Fruit fly (Drosophila melanogaster) whole organism, embryonic: ENCODE data around the gene Hr4.

ENCODE experiments used
- BEAF-32 ChIP-seq: fragments of 200-800 bp; sonication (Bioruptor generic); optimal IDR thresholded peaks from 3 replicates; lab custom pipeline; 2017; ENCODE audit warnings: missing biosample characterization, missing genetic modification characterization, mild to moderate bottlenecking, moderate library complexity, missing genetic modification reagents
- CG10209 ChIP-seq: fragments of 200-800 bp; sonication (Bioruptor generic); optimal IDR thresholded peaks from 3 replicates; lab custom pipeline; 2017; ENCODE audit warnings: missing biosample characterization, mild to moderate bottlenecking, missing genetic modification characterization, missing genetic modification reagents
- CG10321 ChIP-seq: fragments of 200-800 bp; sonication (Bioruptor generic); IDR thresholded peaks from 2 replicates; pipeline ENCODE4 v1.3.6; 2022; ENCODE audit warnings: missing biosample characterization, missing genetic modification characterization
- CG13287 ChIP-seq: fragments of 200-800 bp; sonication (Bioruptor generic); IDR thresholded peaks from 2 replicates; pipeline ENCODE4 v1.3.6; 2022; ENCODE audit warnings: missing biosample characterization, missing genetic modification characterization; ENCODE audit not compliant: partially characterized antibody
- CG14014 ChIP-seq: fragments of 200-800 bp; sonication (Bioruptor generic); IDR thresholded peaks from 2 replicates; pipeline ENCODE4 v1.3.6; 2022; ENCODE audit warnings: missing biosample characterization, missing genetic modification characterization
- CG15696 ChIP-seq: fragments of 200-800 bp; sonication (Bioruptor generic); optimal IDR thresholded peaks from 2 replicates; lab custom pipeline; 2019; ENCODE audit warnings: missing biosample characterization, mild to moderate bottlenecking, missing genetic modification characterization, moderate library complexity
- CG1603 ChIP-seq: fragments of 200-800 bp; sonication (Bioruptor generic); optimal IDR thresholded peaks from 2 replicates; lab custom pipeline; 2019; ENCODE audit warnings: missing biosample characterization, mild to moderate bottlenecking, missing genetic modification characterization, moderate library complexity
- CG17829 ChIP-seq: fragments of 200-800 bp; optimal IDR thresholded peaks from 2 replicates; lab custom pipeline; 2019; ENCODE audit warnings: missing biosample characterization, mild to moderate bottlenecking, missing genetic modification characterization, moderate library complexity
- CG31224 ChIP-seq: fragments of 200-800 bp; sonication (Bioruptor generic); IDR thresholded peaks from 2 replicates; pipeline ENCODE4 v1.3.6; 2022; ENCODE audit warnings: missing biosample characterization, missing genetic modification characterization
- CG31441 ChIP-seq: fragments of 200-800 bp; sonication (Bioruptor generic); IDR thresholded peaks from 2 replicates; pipeline ENCODE4 v1.3.6; 2022; ENCODE audit warnings: missing biosample characterization, missing genetic modification characterization
- CG3163 ChIP-seq: fragments of 200-800 bp; sonication (Bioruptor generic); optimal IDR thresholded peaks from 3 replicates; lab custom pipeline; 2016; ENCODE audit warnings: missing biosample characterization, missing genetic modification characterization
- CG4360 ChIP-seq: fragments of 200-800 bp; sonication (Bioruptor generic); IDR thresholded peaks from 2 replicates; pipeline ENCODE4 v1.3.6; 2022; ENCODE audit warnings: missing biosample characterization, missing genetic modification characterization
- CG4424 ChIP-seq: fragments of 200-800 bp; sonication (Bioruptor generic); optimal IDR thresholded peaks from 3 replicates; lab custom pipeline; 2016; ENCODE audit warnings: missing biosample characterization, missing genetic modification characterization
- CG6272 ChIP-seq: fragments of 200-800 bp; sonication (Bioruptor generic); IDR thresholded peaks from 2 replicates; pipeline ENCODE4 v1.3.6; 2022; ENCODE audit warnings: missing biosample characterization, missing genetic modification characterization
- CG6654 ChIP-seq: fragments of 200-800 bp; sonication (Bioruptor generic); optimal IDR thresholded peaks from 2 replicates; lab custom pipeline; 2017; ENCODE audit warnings: missing biosample characterization, mild to moderate bottlenecking, missing genetic modification characterization
- CG6791 ChIP-seq: fragments of 200-800 bp; sonication (Bioruptor generic); IDR thresholded peaks from 3 replicates; pipeline ENCODE4 v1.3.6; 2022; ENCODE audit warnings: missing biosample characterization, missing genetic modification characterization; ENCODE audit not compliant: partially characterized antibody
- CG6813 ChIP-seq: fragments of 200-800 bp; sonication (Bioruptor generic); optimal IDR thresholded peaks from 2 replicates; lab custom pipeline; 2017; ENCODE audit warnings: missing biosample characterization, missing genetic modification characterization, mild to moderate bottlenecking, moderate library complexity, missing genetic modification reagents
- CG7271 ChIP-seq: fragments of 200-800 bp; sonication (Bioruptor generic); optimal IDR thresholded peaks from 2 replicates; lab custom pipeline; 2018; ENCODE audit warnings: missing biosample characterization, mild to moderate bottlenecking, missing genetic modification characterization, moderate library complexity
- CG7987 ChIP-seq: fragments of 200-800 bp; sonication (Bioruptor generic); optimal IDR thresholded peaks from 2 replicates; lab custom pipeline; 2018; ENCODE audit warnings: missing biosample characterization, mild to moderate bottlenecking, missing genetic modification characterization, moderate library complexity
- CG8765 ChIP-seq: fragments of 200-800 bp; sonication (Bioruptor generic); IDR thresholded peaks from 2 replicates; pipeline ENCODE4 v1.3.6; 2022; ENCODE audit warnings: missing biosample characterization, missing genetic modification characterization
- CoRest ChIP-seq: fragments of 200-800 bp; sonication (Bioruptor generic); optimal IDR thresholded peaks from 3 replicates; lab custom pipeline; 2018; ENCODE audit warnings: missing biosample characterization, mild to moderate bottlenecking, missing genetic modification characterization, moderate library complexity
- Meics ChIP-seq: fragments of 200-800 bp; sonication (Bioruptor generic); optimal IDR thresholded peaks from 2 replicates; lab custom pipeline; 2017; ENCODE audit warnings: missing biosample characterization, mild to moderate bottlenecking, missing genetic modification characterization
- Opbp ChIP-seq: fragments of 200-800 bp; sonication (Bioruptor generic); IDR thresholded peaks from 3 replicates; pipeline ENCODE4 v1.3.6; 2022; ENCODE audit warnings: missing biosample characterization, missing genetic modification characterization; ENCODE audit not compliant: partially characterized antibody
- Ravus ChIP-seq: fragments of 200-800 bp; sonication (Bioruptor generic); IDR thresholded peaks from 2 replicates; pipeline ENCODE4 v1.3.6; 2022; ENCODE audit warnings: missing biosample characterization, missing genetic modification characterization
- Rx ChIP-seq: fragments of 200-800 bp; sonication (Bioruptor generic); IDR thresholded peaks from 2 replicates; pipeline ENCODE4 v1.3.6; 2022; ENCODE audit warnings: missing biosample characterization, missing genetic modification characterization
- Scr ChIP-seq: fragments of 200-800 bp; sonication (Bioruptor generic); IDR thresholded peaks from 2 replicates; pipeline ENCODE4 v1.3.6; 2022; ENCODE audit warnings: missing biosample characterization, missing genetic modification characterization; ENCODE audit not compliant: partially characterized antibody
- Sox100B ChIP-seq: fragments of 200-800 bp; sonication (Bioruptor generic); optimal IDR thresholded peaks from 3 replicates; lab custom pipeline; 2018; ENCODE audit warnings: missing biosample characterization, mild to moderate bottlenecking, missing genetic modification characterization
- Sry-δ ChIP-seq: fragments of 200-800 bp; sonication (Bioruptor generic); optimal IDR thresholded peaks from 2 replicates; lab custom pipeline; 2016; ENCODE audit warnings: missing biosample characterization, missing genetic modification characterization
- Xbp1 ChIP-seq: fragments of 200-800 bp; sonication (Bioruptor generic); optimal IDR thresholded peaks from 3 replicates; lab custom pipeline; 2016; ENCODE audit warnings: missing biosample characterization, mild to moderate bottlenecking, missing genetic modification characterization
- YL-1 ChIP-seq: fragments of 200-800 bp; sonication (Bioruptor generic); optimal IDR thresholded peaks from 3 replicates; lab custom pipeline; 2017; ENCODE audit warnings: missing biosample characterization, mild to moderate bottlenecking, missing genetic modification characterization
- al ChIP-seq: fragments of 200-800 bp; sonication (Bioruptor generic); IDR thresholded peaks from 2 replicates; pipeline ENCODE4 v1.3.6; 2022; ENCODE audit warnings: missing biosample characterization, missing genetic modification characterization
- ara ChIP-seq: fragments of 200-800 bp; sonication (Bioruptor generic); IDR thresholded peaks from 2 replicates; pipeline ENCODE4 v1.3.6; 2022; ENCODE audit warnings: missing biosample characterization, missing genetic modification characterization
- ato ChIP-seq: fragments of 200-800 bp; sonication (Bioruptor generic); IDR thresholded peaks from 2 replicates; pipeline ENCODE4 v1.3.6; 2022; ENCODE audit warnings: missing biosample characterization, missing genetic modification characterization; ENCODE audit not compliant: partially characterized antibody
- crol ChIP-seq: fragments of 200-800 bp; sonication (Bioruptor generic); IDR thresholded peaks from 2 replicates; pipeline ENCODE4 v1.3.6; 2022; ENCODE audit warnings: missing biosample characterization, missing genetic modification characterization
- dmrt99B ChIP-seq: fragments of 200-800 bp; sonication (Bioruptor generic); optimal IDR thresholded peaks from 2 replicates; lab custom pipeline; 2018; ENCODE audit warnings: missing biosample characterization, mild to moderate bottlenecking, missing genetic modification characterization, moderate library complexity
- dysf ChIP-seq: fragments of 200-800 bp; sonication (Bioruptor generic); IDR thresholded peaks from 3 replicates; pipeline ENCODE4 v1.3.6; 2022; ENCODE audit warnings: missing biosample characterization, missing genetic modification characterization
- exex ChIP-seq: fragments of 200-800 bp; sonication (Bioruptor generic); optimal IDR thresholded peaks from 4 replicates; lab custom pipeline; 2018; ENCODE audit warnings: missing biosample characterization, mild to moderate bottlenecking, missing genetic modification characterization, moderate library complexity
- gcm ChIP-seq: fragments of 200-800 bp; sonication (Bioruptor generic); optimal IDR thresholded peaks from 2 replicates; lab custom pipeline; 2019; ENCODE audit warnings: missing biosample characterization, mild to moderate bottlenecking, missing genetic modification characterization, moderate library complexity
- grau ChIP-seq: fragments of 200-800 bp; optimal IDR thresholded peaks from 3 replicates; lab custom pipeline; 2019; ENCODE audit warnings: missing biosample characterization, mild to moderate bottlenecking, missing genetic modification characterization, moderate library complexity
- kay ChIP-seq: fragments of 200-800 bp; sonication (Bioruptor generic); optimal IDR thresholded peaks from 2 replicates; lab custom pipeline; 2016; ENCODE audit warnings: missing biosample characterization, missing genetic modification characterization
- lov ChIP-seq, 2 experiments: fragments of 200-800 bp in 1 of 2; fragments of >200 bp in 1 of 2; sonication (Bioruptor generic) in 1 of 2; IDR thresholded peaks in 1 of 2; optimal IDR thresholded peaks in 1 of 2; 2 replicates in 1 of 2; 3 replicates in 1 of 2; pipeline versions ENCODE4 v1.3.6 to Lab custom; 2017 to 2022; ENCODE audit warnings: missing biosample characterization in 1 of 2, missing genetic modification characterization in 1 of 2
- prd ChIP-seq, 3 experiments: fragments of >200 bp in 2 of 3; fragments of 200-800 bp in 1 of 3; sonication (Bioruptor generic) in 1 of 3; optimal IDR thresholded peaks in 2 of 3; IDR thresholded peaks in 1 of 3; 2 replicates in 2 of 3; 3 replicates in 1 of 3; pipeline versions ENCODE4 v1.3.6 to Lab custom; 2017 to 2022; ENCODE audit warnings: missing biosample characterization in 1 of 3, missing genetic modification characterization in 1 of 3
- run ChIP-seq: fragments of 200-800 bp; sonication (Bioruptor generic); optimal IDR thresholded peaks from 3 replicates; lab custom pipeline; 2018; ENCODE audit warnings: missing biosample characterization, mild to moderate bottlenecking, missing genetic modification characterization
- sisA ChIP-seq: fragments of 200-800 bp; sonication (Bioruptor generic); IDR thresholded peaks from 2 replicates; pipeline ENCODE4 v1.3.6; 2022; ENCODE audit warnings: missing biosample characterization, missing genetic modification characterization
- slou ChIP-seq: fragments of 200-800 bp; sonication (Bioruptor generic); optimal IDR thresholded peaks from 3 replicates; lab custom pipeline; 2016; ENCODE audit warnings: missing biosample characterization, missing genetic modification characterization
- tin ChIP-seq: fragments of 200-800 bp; sonication (Bioruptor generic); optimal IDR thresholded peaks from 3 replicates; lab custom pipeline; 2016; ENCODE audit warnings: missing biosample characterization, missing genetic modification characterization
- trem ChIP-seq: fragments of 200-800 bp; optimal IDR thresholded peaks from 3 replicates; lab custom pipeline; 2019; ENCODE audit warnings: missing biosample characterization, mild to moderate bottlenecking, missing genetic modification characterization, moderate library complexity
- usp ChIP-seq: fragments of >200 bp; optimal IDR thresholded peaks from 2 replicates; lab custom pipeline; 2017; ENCODE audit warnings: missing biosample characterization, missing genetic modification characterization

The Hr4 gene

DNA sequence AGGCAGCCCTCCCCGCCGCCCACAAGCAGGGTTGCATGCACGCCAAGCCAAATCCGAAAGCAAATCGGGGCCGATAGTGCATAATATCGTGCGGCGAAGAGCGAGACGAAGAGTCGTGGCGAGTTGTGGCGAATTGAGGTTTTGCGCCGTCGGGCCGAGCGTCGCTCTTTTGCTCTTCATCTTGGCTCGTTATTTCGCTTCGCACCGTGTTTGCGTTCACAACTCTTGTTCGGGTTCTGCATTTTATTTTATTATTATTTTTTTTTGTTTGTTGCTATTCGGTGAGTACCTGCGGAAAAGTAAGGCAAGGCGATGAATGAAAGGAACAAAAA lies 70.3 kb downstream of the Hr4 start (continued):
- TF ChIP-seq Opbp (GFP tag; lab: Robert Waterston, UW) (0 out of 3 replicates have a peak, but pooled peaks have one; percentile 6), CG6654 (no peak), CG3163 (GFP tag; lab: Kevin White, UChicago) (peak; percentile 65), CG13287 (peak; percentile 39; the same call in 1 of the 2 replicates), CG6791 (0 out of 3 replicates have a peak, but pooled peaks have one; percentile 34), CG4360 (GFP tag; lab: Robert Waterston, UW) (no peak), exex (tag; lab: Kevin White, UChicago) (no peak), BEAF-32 (GFP tag; lab: Kevin White, UChicago) (peak; percentile 43), crol (GFP tag; lab: Robert Waterston, UW) (peak; percentile 73), Rx (GFP tag; lab: Robert Waterston, UW) (no peak), CG8765 (GFP tag; lab: Robert Waterston, UW) (no peak), dmrt99B (tag; lab: Kevin White, UChicago) (no peak)
- TF ChIP-seq, all 482 proteins: peak for 26

DNA sequence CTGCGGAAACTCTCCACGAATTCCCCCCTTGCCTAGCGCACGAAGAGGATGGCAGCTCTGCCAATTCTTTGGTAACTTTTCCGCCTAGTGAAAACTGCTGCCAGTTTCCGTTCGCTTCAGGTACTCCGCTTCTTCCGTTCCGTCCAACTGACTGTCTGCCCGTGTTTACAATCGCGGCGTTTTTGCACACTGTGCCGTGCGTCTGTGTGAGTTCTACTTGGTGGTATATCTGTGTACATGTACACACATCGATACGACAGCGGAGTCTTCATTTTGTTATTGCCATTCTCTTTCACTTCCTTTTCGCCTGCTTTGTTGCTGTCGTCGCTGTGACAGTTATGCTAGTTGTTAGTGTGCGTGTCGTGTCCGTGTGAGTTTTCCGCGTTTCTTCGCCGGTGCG lies 71.1 kb downstream of the Hr4 start:
- no peak for TF ChIP-seq Meics
- TF ChIP-seq CoRest (tag; lab: Kevin White, UChicago), result peak; percentile 16
- TF ChIP-seq CG14014 (GFP tag; lab: Robert Waterston, UW), result no peak
- peak; percentile 28; the same call in 2 of the 3 replicates for TF ChIP-seq dysf (GFP tag; lab: Robert Waterston, UW)
- TF ChIP-seq ato (GFP tag; lab: Robert Waterston, UW), result no peak
- no peak for TF ChIP-seq Xbp1 (GFP tag; lab: Kevin White, UChicago)
- TF ChIP-seq CG10321 (GFP tag; lab: Robert Waterston, UW), result no peak
- no peak for TF ChIP-seq sisA (GFP tag; lab: Robert Waterston, UW)
- 0 out of 2 replicates have a peak, but pooled peaks have one; percentile 29 for TF ChIP-seq ara
- TF ChIP-seq CG31441, result no peak
- no peak for TF ChIP-seq CG17829 (tag; lab: Kevin White, UChicago)
- TF ChIP-seq Sry-δ (GFP tag; lab: Kevin White, UChicago), result no peak
- TF ChIP-seq CG7987 (GFP tag; lab: Kevin White, UChicago), result no peak
- TF ChIP-seq grau (tag; lab: Kevin White, UChicago), result no peak
- no peak for TF ChIP-seq CG15696
- no peak for TF ChIP-seq CG1603 (tag; lab: Kevin White, UChicago)
- no peak for TF ChIP-seq run (tag; lab: Kevin White, UChicago)
- no peak for TF ChIP-seq CG7271 (tag; lab: Kevin White, UChicago)
- TF ChIP-seq CG31224 (GFP tag; lab: Robert Waterston, UW), result no peak
- TF ChIP-seq Scr (GFP tag; lab: Robert Waterston, UW), result no peak
- no peak for TF ChIP-seq lov (optimal IDR thresholded peaks at IDR 0.05; lab: Kevin White, UChicago)
- no peak for TF ChIP-seq lov (GFP tag; IDR thresholded peaks at IDR 0.05; lab: Robert Waterston, UW)
- TF ChIP-seq al (GFP tag; lab: Robert Waterston, UW), result 0 out of 2 replicates have a peak, but pooled peaks have one; percentile 9
- TF ChIP-seq trem, result no peak
- peak; percentile 25 for TF ChIP-seq YL-1 (GFP tag; lab: Kevin White, UChicago)
- no peak for TF ChIP-seq CG6272 (GFP tag; lab: Robert Waterston, UW)
- TF ChIP-seq Sox100B (GFP tag; lab: Kevin White, UChicago), result no peak
- TF ChIP-seq Ravus (GFP tag; lab: Robert Waterston, UW), result no peak
- no peak for TF ChIP-seq slou (GFP tag; lab: Kevin White, UChicago)
- no peak for TF ChIP-seq tin
- no peak for TF ChIP-seq gcm (GFP tag; lab: Kevin White, UChicago)
- TF ChIP-seq usp, result no peak
- no peak for TF ChIP-seq CG6813 (GFP tag; lab: Kevin White, UChicago)
- TF ChIP-seq CG10209 (GFP tag; lab: Kevin White, UChicago), result no peak
- no peak for TF ChIP-seq CG4424 (GFP tag; lab: Kevin White, UChicago)
- TF ChIP-seq CG6791, result no peak
- no peak for TF ChIP-seq kay (GFP tag; lab: Kevin White, UChicago)
- no peak for TF ChIP-seq prd (optimal IDR thresholded peaks at IDR 0.05; lab: Kevin White, UChicago)
- TF ChIP-seq prd (GFP tag; IDR thresholded peaks at IDR 0.05; lab: Robert Waterston, UW), result no peak
